Worm (Caenorhabditis elegans): ENCODE results near the gene twk-18.
A peak's percentile ranks its signal among the peaks of the same experiment; 100 is the strongest.

Gene twk-18

ce11 chrX:8971461-8971860 is 16.5 kb upstream of the twk-18 start (continued):
- TF ChIP-seq hmg-1.2 (GFP tag; IDR thresholded peaks at IDR 0.05) (no peak), hsf-1 (GFP tag; IDR thresholded peaks at IDR 0.05) (0 out of 2 replicates have a peak, but pooled peaks have one; percentile 34), T26A5.8 (tag; optimal IDR thresholded peaks at IDR 0.05) (peak; percentile 84)

- TF ChIP-seq D2030.7 (GFP tag; IDR thresholded peaks at IDR 0.05) (no peak), egrh-3 (GFP tag; IDR thresholded peaks at IDR 0.05) (no peak), cebp-1 (GFP tag; IDR thresholded peaks at IDR 0.05) (no peak), cebp-1 (tag; optimal IDR thresholded peaks at IDR 0.05) (no peak), ceh-79 (tag; optimal IDR thresholded peaks at IDR 0.05) (no peak), F33H1.4 (GFP tag; IDR thresholded peaks at IDR 0.05) (no peak), rec-8 (tag; optimal IDR thresholded peaks at IDR 0.05) (no peak), attf-3 (GFP tag; conservative IDR thresholded peaks at IDR 0.05) (no peak), F55B11.4 (tag; optimal IDR thresholded peaks at IDR 0.05; ENCODE audit: borderline replicate concordance, insufficient read depth) (no peak)
Observed at ce11 chrX:8980676-8981075, 7.3 kb upstream of the twk-18 start, which contains the start of gene nmur-1. nmur-1 (plus strand) TSS chrX:8980976.

- no peak for TF ChIP-seq xnd-1 (tag; optimal IDR thresholded peaks at IDR 0.05)
- TF ChIP-seq K12H6.12 (tag; optimal IDR thresholded peaks at IDR 0.05): no peak
- TF ChIP-seq ztf-25 (GFP tag; IDR thresholded peaks at IDR 0.05): no peak
- no peak for TF ChIP-seq snpc-3.4 (tag; optimal IDR thresholded peaks at IDR 0.05)
- TF ChIP-seq rpc-1 (optimal IDR thresholded peaks at IDR 0.05): no peak
- TF ChIP-seq rpc-1 (tag; optimal IDR thresholded peaks at IDR 0.05): no peak
- no peak for TF ChIP-seq nhr-90 (tag; optimal IDR thresholded peaks at IDR 0.05)
- TF ChIP-seq sdz-38 (tag; optimal IDR thresholded peaks at IDR 0.05): no peak
- TF ChIP-seq pha-4 (tag; optimal IDR thresholded peaks at IDR 0.05): no peak
- no peak for TF ChIP-seq Y53F4B.3 (GFP tag; IDR thresholded peaks at IDR 0.05)
- no peak for TF ChIP-seq mcd-1 (GFP tag; IDR thresholded peaks at IDR 0.05)
- TF ChIP-seq ekl-4 (GFP tag; IDR thresholded peaks at IDR 0.05): no peak
- TF ChIP-seq B0336.3 (GFP tag; IDR thresholded peaks at IDR 0.05): no peak
- no peak for TF ChIP-seq B0019.2 (GFP tag; conservative IDR thresholded peaks at IDR 0.05)
- TF ChIP-seq F49E8.2 (tag; optimal IDR thresholded peaks at IDR 0.05; ENCODE audit: insufficient read depth): no peak
- TF ChIP-seq lsy-27 (tag; optimal IDR thresholded peaks at IDR 0.05; ENCODE audit: borderline replicate concordance, insufficient read depth): no peak
- no peak for TF ChIP-seq hrde-1 (tag; optimal IDR thresholded peaks at IDR 0.05; ENCODE audit: borderline replicate concordance)
- TF ChIP-seq lir-1 (GFP tag; conservative IDR thresholded peaks at IDR 0.05): no peak
- no peak for TF ChIP-seq F37B4.10 (GFP tag; IDR thresholded peaks at IDR 0.05)
- no peak for TF ChIP-seq ztf-6 (GFP tag; IDR thresholded peaks at IDR 0.05)
- TF ChIP-seq madf-3 (GFP tag; IDR thresholded peaks at IDR 0.05): no peak
Observed at ce11 chrX:8986452-8986851, 1.5 kb upstream of the twk-18 start.

ce11 chrX:8991856-8992456 is 4.0 kb downstream of the twk-18 start, which contains the start of gene C24A3.4:
C24A3.4 (plus strand) TSS chrX:8992406.
- no peak for TF ChIP-seq ztf-25 (GFP tag; IDR thresholded peaks at IDR 0.05)
- no peak for TF ChIP-seq nfyb-1 (GFP tag; IDR thresholded peaks at IDR 0.05)
- no peak for TF ChIP-seq F39B2.1 (GFP tag; IDR thresholded peaks at IDR 0.05)

Measured in whole organism, young adult.